Worm (Caenorhabditis elegans): Measurements from ENCODE around the gene str-156.

The str-156 gene

ce11 chrIV:4874603-4875002 is 38.6 kb upstream of the str-156 start, which contains the start of gene str-174:
str-174 (minus strand) TSS chrIV:4874703.
- TF ChIP-seq M03D4.4 (tag; optimal IDR thresholded peaks at IDR 0.05), result no peak
- no peak for TF ChIP-seq snpc-4 (tag; optimal IDR thresholded peaks at IDR 0.05)
- no peak for TF ChIP-seq nhr-28 (tag; optimal IDR thresholded peaks at IDR 0.05)
- TF ChIP-seq ztf-11 (tag; optimal IDR thresholded peaks at IDR 0.05), result no peak

ce11 chrIV:4877102-4877501 is 36.1 kb upstream of the str-156 start, which contains the start of gene str-170:
str-170 (plus strand) TSS chrIV:4877402.
- TF ChIP-seq unc-62 (GFP tag; optimal IDR thresholded peaks at IDR 0.05) (no peak), unc-120 (tag; optimal IDR thresholded peaks at IDR 0.05; ENCODE audit: poor library complexity, severe bottlenecking) (no peak), M03D4.4 (tag; optimal IDR thresholded peaks at IDR 0.05) (no peak), ceh-43 (GFP tag; optimal IDR thresholded peaks at IDR 0.05) (no peak), bed-3 (GFP tag; optimal IDR thresholded peaks at IDR 0.05) (no peak), mls-2 (tag; optimal IDR thresholded peaks at IDR 0.05) (no peak), lin-13 (tag; optimal IDR thresholded peaks at IDR 0.05) (no peak), mep-1 (tag; optimal IDR thresholded peaks at IDR 0.05) (no peak), pha-4 (tag; optimal IDR thresholded peaks at IDR 0.05) (no peak), zip-8 (tag; optimal IDR thresholded peaks at IDR 0.05) (no peak), tbx-8 (GFP tag; optimal IDR thresholded peaks at IDR 0.05) (no peak), elt-3 (tag; optimal IDR thresholded peaks at IDR 0.05) (no peak), nhr-12 (tag; optimal IDR thresholded peaks at IDR 0.05) (no peak), snpc-4 (tag; optimal IDR thresholded peaks at IDR 0.05) (no peak), ztf-11 (tag; optimal IDR thresholded peaks at IDR 0.05) (no peak), nhr-2 (tag; optimal IDR thresholded peaks at IDR 0.05) (no peak), unc-39 (tag; optimal IDR thresholded peaks at IDR 0.05) (no peak)

- TF ChIP-seq hlh-1 (tag; optimal IDR thresholded peaks at IDR 0.05) (peak; percentile 43), lin-32 (GFP tag; optimal IDR thresholded peaks at IDR 0.05) (no peak), ces-1 (GFP tag; optimal IDR thresholded peaks at IDR 0.05) (peak; percentile 34)
Observed at ce11 chrIV:4880634-4881033, 32.6 kb upstream of the str-156 start.

ce11 chrIV:4883984-4884383 is 29.2 kb upstream of the str-156 start, which contains the start of gene str-166:
str-166 (plus strand) TSS chrIV:4884284.
- TF ChIP-seq mab-5 (tag; optimal IDR thresholded peaks at IDR 0.05), result no peak
- TF ChIP-seq zip-8 (tag; optimal IDR thresholded peaks at IDR 0.05), result peak; percentile 75

ce11 chrIV:4885435-4885834 is 27.8 kb upstream of the str-156 start:
- TF ChIP-seq ceh-43 (GFP tag; optimal IDR thresholded peaks at IDR 0.05) (no peak), bed-3 (GFP tag; optimal IDR thresholded peaks at IDR 0.05) (no peak), nhr-2 (tag; optimal IDR thresholded peaks at IDR 0.05) (no peak), mab-5 (tag; optimal IDR thresholded peaks at IDR 0.05) (no peak)

- TF ChIP-seq ceh-39 (tag; optimal IDR thresholded peaks at IDR 0.05) (no peak), pha-4 (tag; optimal IDR thresholded peaks at IDR 0.05) (no peak), elt-3 (tag; optimal IDR thresholded peaks at IDR 0.05) (no peak), snpc-4 (tag; optimal IDR thresholded peaks at IDR 0.05) (no peak), nhr-12 (tag; optimal IDR thresholded peaks at IDR 0.05) (no peak), tbx-8 (GFP tag; optimal IDR thresholded peaks at IDR 0.05) (no peak), lin-32 (GFP tag; optimal IDR thresholded peaks at IDR 0.05) (no peak), unc-39 (tag; optimal IDR thresholded peaks at IDR 0.05) (no peak), elt-1 (tag; optimal IDR thresholded peaks at IDR 0.05; ENCODE audit: borderline replicate concordance, insufficient read depth) (no peak), mep-1 (tag; optimal IDR thresholded peaks at IDR 0.05) (no peak), nhr-2 (tag; optimal IDR thresholded peaks at IDR 0.05) (no peak), lin-13 (tag; optimal IDR thresholded peaks at IDR 0.05) (no peak), lsy-2 (tag; optimal IDR thresholded peaks at IDR 0.05) (no peak), nhr-76 (tag; optimal IDR thresholded peaks at IDR 0.05) (no peak), ces-1 (GFP tag; optimal IDR thresholded peaks at IDR 0.05) (no peak), unc-62 (GFP tag; optimal IDR thresholded peaks at IDR 0.05) (no peak), flh-1 (GFP tag; optimal IDR thresholded peaks at IDR 0.05) (no peak), bed-3 (GFP tag; optimal IDR thresholded peaks at IDR 0.05) (no peak), zip-8 (tag; optimal IDR thresholded peaks at IDR 0.05) (no peak)
Observed at ce11 chrIV:4887258-4887657, 25.9 kb upstream of the str-156 start, which contains the start of gene T08B6.1. T08B6.1 (minus strand) TSS chrIV:4887358.

ce11 chrIV:4889613-4890012 is 23.6 kb upstream of the str-156 start, which contains the start of gene sgnh-1:
sgnh-1 (plus strand) TSS chrIV:4889913.
- TF ChIP-seq unc-39 (tag; optimal IDR thresholded peaks at IDR 0.05), result no peak
- no peak for TF ChIP-seq unc-120 (tag; optimal IDR thresholded peaks at IDR 0.05; ENCODE audit: poor library complexity, severe bottlenecking)
- no peak for TF ChIP-seq elt-1 (tag; optimal IDR thresholded peaks at IDR 0.05; ENCODE audit: borderline replicate concordance, insufficient read depth)
- no peak for TF ChIP-seq mep-1 (tag; optimal IDR thresholded peaks at IDR 0.05)
- no peak for TF ChIP-seq lin-13 (tag; optimal IDR thresholded peaks at IDR 0.05)
- TF ChIP-seq unc-62 (GFP tag; optimal IDR thresholded peaks at IDR 0.05), result no peak
- TF ChIP-seq ceh-39 (tag; optimal IDR thresholded peaks at IDR 0.05), result no peak
- no peak for TF ChIP-seq cnd-1 (tag; optimal IDR thresholded peaks at IDR 0.05)
- TF ChIP-seq tbx-8 (GFP tag; optimal IDR thresholded peaks at IDR 0.05), result no peak
- TF ChIP-seq snpc-4 (tag; optimal IDR thresholded peaks at IDR 0.05), result no peak
